Worm (Caenorhabditis elegans): Measurements from ENCODE around the gene nspg-3.
A peak's percentile ranks its signal among the peaks of the same experiment; 100 is the strongest.

Gene nspg-3

DNA sequence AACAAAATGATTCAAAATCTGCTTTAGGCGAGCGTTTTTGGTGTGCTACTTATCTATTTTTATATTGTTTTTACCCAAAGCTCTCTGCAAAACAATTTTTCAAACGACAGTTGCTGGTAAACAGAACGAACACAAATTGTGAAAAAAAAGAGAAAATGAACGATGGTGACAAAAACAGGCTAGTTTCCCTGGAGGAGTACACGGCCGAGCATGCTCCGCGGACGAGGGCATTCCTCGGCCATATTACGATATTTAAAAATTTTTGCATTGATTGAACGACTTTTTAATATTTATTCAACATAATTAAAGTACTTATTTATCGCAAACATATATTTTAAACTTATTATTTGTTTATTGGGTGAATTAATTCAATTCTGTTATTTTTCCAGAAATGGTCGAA, 5.9 kb downstream of the nspg-3 start, which contains the start of the genes tpp-2 and rbbp-5 (continued):
- no peak for TF ChIP-seq R02D3.7 (tag; optimal IDR thresholded peaks at IDR 0.05)
- peak; percentile 30; the same call in 1 of the 2 replicates for TF ChIP-seq Y48G9A.11 (GFP tag; IDR thresholded peaks at IDR 0.05)
- no peak for TF ChIP-seq daf-12 (tag; optimal IDR thresholded peaks at IDR 0.05)
- TF ChIP-seq T20F7.1 (GFP tag; optimal IDR thresholded peaks at IDR 0.05), result no peak
- peak; percentile 56; the same call in 1 of the 2 replicates for TF ChIP-seq dmd-9 (GFP tag; IDR thresholded peaks at IDR 0.05)
- no peak for TF ChIP-seq snpc-1.2 (GFP tag; IDR thresholded peaks at IDR 0.05)
- no peak for TF ChIP-seq hlh-11 (tag; optimal IDR thresholded peaks at IDR 0.05)
- TF ChIP-seq pha-4 (GFP tag; IDR thresholded peaks at IDR 0.05), result no peak
- no peak for TF ChIP-seq pha-4 (tag; optimal IDR thresholded peaks at IDR 0.05)
- no peak; the same call in 1 of the 2 replicates for TF ChIP-seq dmd-6 (GFP tag; IDR thresholded peaks at IDR 0.05)
- no peak for TF ChIP-seq mep-1 (tag; optimal IDR thresholded peaks at IDR 0.05)
- TF ChIP-seq ctbp-1 (GFP tag; IDR thresholded peaks at IDR 0.05), result no peak
- TF ChIP-seq ztf-11 (tag; optimal IDR thresholded peaks at IDR 0.05), result no peak
- TF ChIP-seq lin-39 (tag; optimal IDR thresholded peaks at IDR 0.05), result no peak
- TF ChIP-seq F49E8.2 (tag; optimal IDR thresholded peaks at IDR 0.05; ENCODE audit: borderline replicate concordance), result peak; percentile 3
- no peak for TF ChIP-seq nhr-48 (tag; optimal IDR thresholded peaks at IDR 0.05)
- TF ChIP-seq unc-130 (GFP tag; optimal IDR thresholded peaks at IDR 0.05), result peak; percentile 88
- peak; percentile 18 for TF ChIP-seq mxl-3 (GFP tag; optimal IDR thresholded peaks at IDR 0.05)
- TF ChIP-seq fos-1 (tag; optimal IDR thresholded peaks at IDR 0.05), result no peak
- TF ChIP-seq skn-1 (tag; optimal IDR thresholded peaks at IDR 0.05), result no peak
- TF ChIP-seq aha-1 (tag), result peak; percentile 89
- peak; percentile 97 for TF ChIP-seq mes-2 (tag; optimal IDR thresholded peaks at IDR 0.05; ENCODE audit: poor library complexity, severe bottlenecking)
- no peak for TF ChIP-seq nhr-77 (tag; optimal IDR thresholded peaks at IDR 0.05)
- no peak for TF ChIP-seq F37D6.2 (tag; optimal IDR thresholded peaks at IDR 0.05)
- TF ChIP-seq ceh-82 (tag; optimal IDR thresholded peaks at IDR 0.05), result no peak
- no peak for TF ChIP-seq gei-8 (GFP tag; optimal IDR thresholded peaks at IDR 0.05)
- TF ChIP-seq nhr-6 (tag; optimal IDR thresholded peaks at IDR 0.05), result no peak
- no peak for TF ChIP-seq nhr-41 (GFP tag; IDR thresholded peaks at IDR 0.05)
- TF ChIP-seq spr-1 (tag; optimal IDR thresholded peaks at IDR 0.05), result peak; percentile 4
- no peak for TF ChIP-seq nhr-237 (tag; optimal IDR thresholded peaks at IDR 0.05)
- TF ChIP-seq rbr-2 (tag; optimal IDR thresholded peaks at IDR 0.05), result no peak
- TF ChIP-seq lir-3 (tag; optimal IDR thresholded peaks at IDR 0.05), result no peak

DNA sequence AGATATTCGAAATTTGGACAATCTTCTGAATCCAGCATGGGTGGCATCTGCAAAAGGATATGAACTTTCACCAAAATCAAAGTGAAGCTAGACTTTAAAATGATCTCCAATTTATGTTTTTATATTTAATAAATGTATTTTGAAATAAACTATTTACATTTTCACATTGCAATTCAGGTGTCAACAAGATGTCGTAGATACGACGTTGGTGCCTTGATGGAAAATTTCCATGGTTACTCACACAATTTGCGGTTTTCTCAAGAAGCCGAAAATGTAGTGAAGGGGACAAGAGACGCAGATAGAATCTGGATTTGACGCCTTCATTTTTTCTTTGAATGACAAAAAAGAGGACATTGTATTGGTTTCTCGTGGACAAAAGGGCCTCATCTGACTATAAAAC, 7.9 kb downstream of the nspg-3 start, which contains the start of gene rgs-3:
rgs-3 (plus strand) TSS at position 301 of the 400 bp plus-strand sequence.
- TF ChIP-seq vab-7 (GFP tag; IDR thresholded peaks at IDR 0.05) (no peak), ZK337.2 (GFP tag; IDR thresholded peaks at IDR 0.05) (no peak), set-16 (GFP tag; IDR thresholded peaks at IDR 0.05) (no peak)

DNA sequence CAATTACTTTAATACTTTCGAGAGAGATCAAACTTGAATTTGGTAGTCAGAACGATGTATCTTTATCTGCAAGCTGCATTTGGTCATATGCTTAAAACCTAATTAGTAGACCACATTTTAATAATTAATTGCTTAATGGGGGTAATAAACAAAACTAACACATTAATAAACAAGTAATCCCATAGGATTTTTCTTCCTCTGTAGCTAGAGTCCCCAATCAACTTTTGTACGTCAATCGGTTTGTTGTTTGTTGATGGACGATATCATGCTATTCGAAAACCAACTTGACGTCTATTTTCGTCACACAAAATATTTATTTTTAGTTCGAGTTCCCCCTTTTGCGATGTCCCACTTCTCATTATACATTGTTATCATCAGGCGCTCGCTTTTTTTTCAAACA, 9.9 kb downstream of the nspg-3 start:
- TF ChIP-seq ceh-44 (GFP tag; IDR thresholded peaks at IDR 0.05) (no peak), ces-1 (GFP tag; optimal IDR thresholded peaks at IDR 0.05) (no peak), dmd-8 (GFP tag; IDR thresholded peaks at IDR 0.05) (no peak), mep-1 (tag; optimal IDR thresholded peaks at IDR 0.05) (no peak), vab-7 (GFP tag; IDR thresholded peaks at IDR 0.05) (no peak)

DNA sequence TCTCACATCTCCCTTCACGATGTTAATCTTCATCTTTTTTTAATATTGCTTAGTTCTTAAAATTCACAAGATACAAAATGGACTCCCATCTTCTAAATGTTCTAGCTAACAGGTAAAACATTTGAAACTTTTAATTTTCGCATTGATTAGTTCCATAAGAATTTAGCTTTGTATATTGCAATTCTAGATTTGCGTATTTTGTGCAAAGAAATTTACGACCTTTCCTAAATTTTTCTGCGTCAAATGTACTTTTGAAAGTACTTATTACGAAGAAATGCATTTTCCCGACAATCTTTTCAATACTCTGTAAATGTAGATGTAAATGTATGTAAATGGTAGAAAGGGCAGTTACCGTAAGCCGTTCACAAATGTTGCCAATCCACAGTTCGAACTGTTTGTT, 12.4 kb downstream of the nspg-3 start:
- peak in 1 of 2 experiments; percentile 94 for TF ChIP-seq unc-62 (GFP tag; optimal IDR thresholded peaks at IDR 0.05 in 1 of 2)
- no peak for TF ChIP-seq unc-62 (tag; optimal IDR thresholded peaks at IDR 0.05)
- TF ChIP-seq ZK337.2 (GFP tag; IDR thresholded peaks at IDR 0.05), result no peak
